Worm (Caenorhabditis elegans): ENCODE results near the gene EEED8.3.

- TF ChIP-seq ama-1 (optimal IDR thresholded peaks at IDR 0.05) (no peak), nhr-76 (tag; optimal IDR thresholded peaks at IDR 0.05) (no peak), C04F5.9 (tag; optimal IDR thresholded peaks at IDR 0.05) (no peak)
These were observed 35.1 kb downstream of the EEED8.3 start for ce11 chrII:5449219-5449618.

Data from whole organism, L1 larva.